Fruit fly (Drosophila melanogaster): ENCODE measurements around the gene CG11843.

DNA sequence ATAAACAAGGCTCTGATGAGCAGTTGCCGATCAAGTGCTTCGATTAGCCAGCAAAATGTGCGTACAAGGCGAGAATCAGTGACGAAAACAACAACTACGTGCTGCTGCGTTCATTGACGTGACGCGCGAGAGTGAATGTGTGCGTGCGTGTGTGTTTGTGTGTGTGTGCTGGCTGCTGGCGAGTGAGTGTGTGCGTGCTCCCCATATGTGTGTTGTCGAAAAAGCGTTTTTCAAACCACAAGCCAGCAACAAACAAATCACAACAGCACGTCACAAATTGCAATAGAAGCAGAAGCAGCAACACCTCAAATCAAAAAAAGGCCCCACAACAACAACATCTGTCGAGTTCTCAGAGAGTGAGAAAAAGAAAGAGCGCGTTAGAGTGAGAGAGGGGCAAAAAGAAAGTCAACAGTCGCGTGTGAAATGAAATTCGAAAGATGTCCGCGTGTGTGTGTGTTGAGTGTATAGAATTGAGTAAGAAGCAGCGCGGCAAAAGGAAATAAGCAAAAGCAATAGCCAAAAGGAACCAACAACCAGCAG, 9.8 kb downstream of the CG11843 start:
- TF ChIP-seq fru (GFP tag; optimal IDR thresholded peaks at IDR 0.05) (no peak), dsf (GFP tag; optimal IDR thresholded peaks at IDR 0.05; ENCODE audit: borderline replicate concordance) (no peak), jim (GFP tag; optimal IDR thresholded peaks at IDR 0.05) (no peak), psq (GFP tag; optimal IDR thresholded peaks at IDR 0.05) (peak; percentile 45), OdsH (GFP tag; optimal IDR thresholded peaks at IDR 0.05) (no peak), usp (GFP tag; optimal IDR thresholded peaks at IDR 0.05) (no peak), ey (GFP tag; optimal IDR thresholded peaks at IDR 0.05) (no peak), Hnf4 (GFP tag; optimal IDR thresholded peaks at IDR 0.05) (no peak), Myc (optimal IDR thresholded peaks at IDR 0.05) (no peak), GATAd (GFP tag; optimal IDR thresholded peaks at IDR 0.05) (no peak), woc (GFP tag; optimal IDR thresholded peaks at IDR 0.05) (no peak), CG32264 (GFP tag; optimal IDR thresholded peaks at IDR 0.05) (no peak)

Measured in whole organism, wandering third instar larva.